Fruit fly (Drosophila melanogaster) whole organism, embryonic: ENCODE results near the gene mio.

Experiments
- CG12391 ChIP-seq: fragments of 200-800 bp; sonication (Bioruptor generic); optimal IDR thresholded peaks from 3 replicates; lab custom pipeline; 2018; ENCODE audit warnings: missing biosample characterization, mild to moderate bottlenecking, missing genetic modification characterization, moderate library complexity
- CG12659 ChIP-seq: fragments of 200-800 bp; sonication (Bioruptor generic); optimal IDR thresholded peaks from 3 replicates; lab custom pipeline; 2017; ENCODE audit warnings: mild to moderate bottlenecking, missing biosample characterization, missing genetic modification reagents, missing genetic modification characterization
- CG13424 ChIP-seq: fragments of 200-800 bp; sonication (Bioruptor generic); optimal IDR thresholded peaks from 2 replicates; lab custom pipeline; 2019; ENCODE audit warnings: missing biosample characterization, mild to moderate bottlenecking, missing genetic modification characterization, moderate library complexity
- CG13624 ChIP-seq: fragments of 200-800 bp; sonication (Bioruptor generic); optimal IDR thresholded peaks from 2 replicates; lab custom pipeline; 2016; ENCODE audit warnings: missing biosample characterization, missing genetic modification characterization
- CG14014 ChIP-seq: fragments of 200-800 bp; sonication (Bioruptor generic); IDR thresholded peaks from 2 replicates; pipeline ENCODE4 v1.3.6; 2022; ENCODE audit warnings: missing biosample characterization, missing genetic modification characterization
- CG14050 ChIP-seq: fragments of 200-800 bp; sonication (Bioruptor generic); IDR thresholded peaks from 3 replicates; pipeline ENCODE4 v1.3.6; 2022; ENCODE audit warnings: missing biosample characterization, missing genetic modification characterization
- CG15011 ChIP-seq: fragments of 200-800 bp; sonication (Bioruptor generic); optimal IDR thresholded peaks from 3 replicates; lab custom pipeline; 2018; ENCODE audit warnings: missing biosample characterization, mild to moderate bottlenecking, missing genetic modification characterization
- CG16815 ChIP-seq: fragments of 200-800 bp; sonication (Bioruptor generic); optimal IDR thresholded peaks from 3 replicates; lab custom pipeline; 2017; ENCODE audit warnings: missing biosample characterization, mild to moderate bottlenecking, missing genetic modification characterization
- CG17385 ChIP-seq: fragments of 200-800 bp; sonication (Bioruptor generic); optimal IDR thresholded peaks from 3 replicates; lab custom pipeline; 2018; ENCODE audit warnings: missing biosample characterization, mild to moderate bottlenecking, missing genetic modification characterization
- CG17829 ChIP-seq: fragments of 200-800 bp; optimal IDR thresholded peaks from 2 replicates; lab custom pipeline; 2019; ENCODE audit warnings: missing biosample characterization, mild to moderate bottlenecking, missing genetic modification characterization, moderate library complexity
- CG18262 ChIP-seq: fragments of 200-800 bp; optimal IDR thresholded peaks from 3 replicates; lab custom pipeline; 2019; ENCODE audit warnings: missing biosample characterization, mild to moderate bottlenecking, missing genetic modification characterization, moderate library complexity
- CG2129 ChIP-seq: fragments of 200-800 bp; sonication (Bioruptor generic); IDR thresholded peaks from 2 replicates; pipeline ENCODE4 v1.3.6; 2022; ENCODE audit warnings: missing biosample characterization, missing genetic modification characterization; ENCODE audit not compliant: partially characterized antibody
- CG2678 ChIP-seq: fragments of 200-800 bp; sonication (Bioruptor generic); optimal IDR thresholded peaks from 3 replicates; lab custom pipeline; 2019; ENCODE audit warnings: missing biosample characterization, mild to moderate bottlenecking, missing genetic modification characterization, moderate library complexity
- CG2875 ChIP-seq: fragments of 200-800 bp; sonication (Bioruptor generic); optimal IDR thresholded peaks from 2 replicates; lab custom pipeline; 2017; ENCODE audit warnings: missing biosample characterization, mild to moderate bottlenecking, missing genetic modification characterization, missing genetic modification reagents
- CG32532 ChIP-seq: fragments of 200-800 bp; sonication (Bioruptor generic); IDR thresholded peaks from 2 replicates; pipeline ENCODE4 v1.3.6; 2022; ENCODE audit warnings: missing biosample characterization, missing genetic modification characterization
- CG3726 ChIP-seq: fragments of 200-800 bp; sonication (Bioruptor generic); IDR thresholded peaks from 3 replicates; pipeline ENCODE4, ENCODE4 v1.3.6; 2022; ENCODE audit warnings: missing biosample characterization, missing genetic modification characterization
- CG3838 ChIP-seq: fragments of 200-800 bp; sonication (Bioruptor generic); optimal IDR thresholded peaks from 3 replicates; lab custom pipeline; 2016; ENCODE audit warnings: missing biosample characterization, missing genetic modification characterization
- CG4282 ChIP-seq: fragments of 200-800 bp; sonication (Bioruptor generic); optimal IDR thresholded peaks from 2 replicates; lab custom pipeline; 2016; ENCODE audit warnings: missing biosample characterization, missing genetic modification characterization
- CG4360 ChIP-seq: fragments of 200-800 bp; sonication (Bioruptor generic); IDR thresholded peaks from 2 replicates; pipeline ENCODE4 v1.3.6; 2022; ENCODE audit warnings: missing biosample characterization, missing genetic modification characterization
- CG4707 ChIP-seq: fragments of 200-800 bp; sonication (Bioruptor generic); optimal IDR thresholded peaks from 2 replicates; lab custom pipeline; 2018; ENCODE audit warnings: missing biosample characterization, mild to moderate bottlenecking, missing genetic modification characterization, moderate library complexity
- CG4820 ChIP-seq: fragments of 200-800 bp; sonication (Bioruptor generic); optimal IDR thresholded peaks from 3 replicates; lab custom pipeline; 2016; ENCODE audit warnings: missing biosample characterization, missing genetic modification characterization
- CG7357 ChIP-seq: fragments of 200-800 bp; sonication (Bioruptor generic); IDR thresholded peaks from 3 replicates; pipeline ENCODE4 v1.3.6; 2022; ENCODE audit warnings: missing biosample characterization, missing genetic modification characterization
- CG7372 ChIP-seq: fragments of 200-800 bp; sonication (Bioruptor generic); IDR thresholded peaks from 2 replicates; pipeline ENCODE4 v1.3.6; 2022; ENCODE audit warnings: missing biosample characterization, missing genetic modification characterization
- CG7928 ChIP-seq: fragments of 200-800 bp; sonication (Bioruptor generic); optimal IDR thresholded peaks from 2 replicates; lab custom pipeline; 2017; ENCODE audit warnings: missing biosample characterization, mild to moderate bottlenecking, missing genetic modification characterization
- Camta ChIP-seq: fragments of 200-800 bp; sonication (Bioruptor generic); optimal IDR thresholded peaks from 2 replicates; lab custom pipeline; 2016; ENCODE audit warnings: missing biosample characterization, missing genetic modification characterization
- Dad ChIP-seq: fragments of 200-800 bp; sonication (Bioruptor generic); optimal IDR thresholded peaks from 3 replicates; lab custom pipeline; 2016; ENCODE audit warnings: missing biosample characterization, missing genetic modification characterization
- E2f1 ChIP-seq: fragments of 200-800 bp; sonication (Bioruptor generic); IDR thresholded peaks from 2 replicates; pipeline ENCODE4 v1.3.6; 2022; ENCODE audit warnings: missing biosample characterization, missing genetic modification characterization
- Elba2 ChIP-seq: fragments of 200-800 bp; sonication (Bioruptor generic); optimal IDR thresholded peaks from 3 replicates; lab custom pipeline; 2016; ENCODE audit warnings: missing biosample characterization, missing genetic modification characterization
- Fer3 ChIP-seq: fragments of 200-800 bp; sonication (Bioruptor generic); optimal IDR thresholded peaks from 2 replicates; lab custom pipeline; 2018; ENCODE audit warnings: missing biosample characterization, mild to moderate bottlenecking, missing genetic modification characterization, moderate library complexity
- HLHmδ ChIP-seq: fragments of 200-800 bp; sonication (Bioruptor generic); optimal IDR thresholded peaks from 2 replicates; lab custom pipeline; 2018; ENCODE audit warnings: missing biosample characterization, mild to moderate bottlenecking, missing genetic modification characterization, moderate library complexity
- HmgZ ChIP-seq: fragments of 200-800 bp; sonication (Bioruptor generic); optimal IDR thresholded peaks from 2 replicates; lab custom pipeline; 2018; ENCODE audit warnings: missing biosample characterization, mild to moderate bottlenecking, missing genetic modification characterization
- Hr51 ChIP-seq, 2 experiments: fragments of 200-800 bp; sonication (Bioruptor generic); optimal IDR thresholded peaks; 2 replicates in 1 of 2; 3 replicates in 1 of 2; lab custom pipeline; 2016 to 2018; ENCODE audit warnings: missing biosample characterization in 2 of 2, missing genetic modification characterization in 2 of 2, mild to moderate bottlenecking in 1 of 2, moderate library complexity in 1 of 2
- Lpt ChIP-seq: fragments of >200 bp; optimal IDR thresholded peaks from 2 replicates; lab custom pipeline; 2018; ENCODE audit warnings: missing biosample characterization, missing genetic modification characterization
- Rx ChIP-seq: fragments of 200-800 bp; sonication (Bioruptor generic); IDR thresholded peaks from 2 replicates; pipeline ENCODE4 v1.3.6; 2022; ENCODE audit warnings: missing biosample characterization, missing genetic modification characterization
- Scr ChIP-seq: fragments of 200-800 bp; sonication (Bioruptor generic); IDR thresholded peaks from 2 replicates; pipeline ENCODE4 v1.3.6; 2022; ENCODE audit warnings: missing biosample characterization, missing genetic modification characterization; ENCODE audit not compliant: partially characterized antibody
- ase ChIP-seq: fragments of 200-800 bp; sonication (Bioruptor generic); IDR thresholded peaks from 3 replicates; pipeline ENCODE4 v1.3.6; 2022; ENCODE audit warnings: missing biosample characterization, missing genetic modification characterization
- chinmo ChIP-seq: fragments of 200-800 bp; sonication (Bioruptor generic); IDR thresholded peaks from 4 replicates; pipeline ENCODE4 v1.3.6; 2022; ENCODE audit warnings: missing biosample characterization, missing genetic modification characterization; ENCODE audit not compliant: partially characterized antibody
- croc ChIP-seq: fragments of 200-800 bp; sonication (Bioruptor generic); conservative IDR thresholded peaks from 3 replicates; pipeline ENCODE4 v1.3.6; 2022; ENCODE audit warnings: missing biosample characterization, missing genetic modification characterization
- esg ChIP-seq: fragments of 200-800 bp; sonication (Bioruptor generic); conservative IDR thresholded peaks from 2 replicates; pipeline ENCODE4 v1.3.6; 2022; ENCODE audit warnings: missing biosample characterization, missing genetic modification characterization
- hbn ChIP-seq: fragments of 200-800 bp; sonication (Bioruptor generic); IDR thresholded peaks from 2 replicates; pipeline ENCODE4 v1.3.6; 2022; ENCODE audit warnings: missing biosample characterization, missing genetic modification characterization; ENCODE audit not compliant: partially characterized antibody
- mld ChIP-seq: fragments of 200-800 bp; sonication (Bioruptor generic); IDR thresholded peaks from 3 replicates; pipeline ENCODE4 v1.3.6; 2022; ENCODE audit warnings: missing biosample characterization, missing genetic modification characterization; ENCODE audit not compliant: partially characterized antibody
- prd ChIP-seq, 3 experiments: fragments of >200 bp in 2 of 3; fragments of 200-800 bp in 1 of 3; sonication (Bioruptor generic) in 1 of 3; optimal IDR thresholded peaks in 2 of 3; IDR thresholded peaks in 1 of 3; 2 replicates in 2 of 3; 3 replicates in 1 of 3; pipeline versions ENCODE4 v1.3.6 to Lab custom; 2017 to 2022; ENCODE audit warnings: missing biosample characterization in 1 of 3, missing genetic modification characterization in 1 of 3
- sc ChIP-seq, 3 experiments: fragments of >200 bp in 2 of 3; fragments of 200-800 bp in 1 of 3; sonication (Bioruptor generic) in 1 of 3; optimal IDR thresholded peaks; 2 replicates in 2 of 3; 3 replicates in 1 of 3; lab custom pipeline; 2017; ENCODE audit warnings: mild to moderate bottlenecking in 1 of 3, missing biosample characterization in 1 of 3, missing genetic modification characterization in 1 of 3, missing genetic modification reagents in 1 of 3
- sens ChIP-seq: fragments of 200-800 bp; sonication (Bioruptor generic); peaks from one replicate; lab custom pipeline; 2016; ENCODE audit warnings: missing biosample characterization, missing genetic modification characterization
- twi ChIP-seq: fragments of 200-800 bp; optimal IDR thresholded peaks from 2 replicates; lab custom pipeline; 2019; ENCODE audit warnings: missing biosample characterization, mild to moderate bottlenecking, missing genetic modification characterization, moderate library complexity
- usp ChIP-seq: fragments of >200 bp; optimal IDR thresholded peaks from 2 replicates; lab custom pipeline; 2017; ENCODE audit warnings: missing biosample characterization, missing genetic modification characterization
- zfh2 ChIP-seq: fragments of 200-800 bp; sonication (Bioruptor generic); optimal IDR thresholded peaks from 2 replicates; lab custom pipeline; 2016; ENCODE audit warnings: missing biosample characterization, missing genetic modification characterization

Gene mio

DNA sequence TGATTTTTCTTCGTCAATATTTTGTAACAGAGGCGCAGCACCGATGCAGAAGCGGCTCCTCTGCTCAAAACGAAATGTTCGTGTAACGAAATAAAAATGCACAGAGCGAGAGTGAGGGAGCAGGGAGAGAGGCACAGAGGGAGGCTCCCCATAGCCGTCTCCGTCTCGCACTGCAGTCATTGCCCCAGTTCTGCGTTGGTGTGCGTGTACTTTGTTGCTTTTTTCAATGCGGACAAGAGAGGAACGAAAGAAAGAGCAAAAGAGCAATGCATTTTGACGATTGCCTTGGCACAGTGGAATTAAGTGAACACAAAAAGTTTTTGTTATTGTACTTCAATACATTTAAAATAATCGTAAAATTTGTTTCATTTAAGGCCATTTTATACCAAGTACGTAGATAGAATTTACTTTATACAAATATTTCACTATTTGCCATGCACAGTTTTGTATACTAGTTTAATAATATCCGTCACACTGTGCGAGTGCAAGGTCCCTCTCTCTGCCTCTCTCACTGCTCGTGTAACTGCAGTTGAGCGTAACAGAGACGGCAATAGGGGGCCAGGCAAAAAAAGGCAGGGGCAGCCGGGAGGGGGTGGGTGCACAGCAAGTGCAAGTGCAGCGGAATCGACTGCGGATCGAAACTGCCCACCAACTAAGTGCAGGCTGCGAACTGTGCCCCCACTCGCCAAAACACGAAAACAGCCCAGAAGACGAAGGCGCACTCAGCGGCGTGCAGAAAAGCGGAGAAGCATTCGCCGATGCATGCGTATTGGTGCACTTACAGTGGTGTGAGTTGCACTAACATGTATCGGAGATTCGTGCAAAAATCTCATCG, 14.9 kb upstream of the mio start (continued):
- TF ChIP-seq ase (GFP tag; lab: Robert Waterston, UW) (peak; percentile 99), CG16815 (GFP tag; lab: Kevin White, UChicago) (peak; percentile 98), Elba2 (GFP tag; lab: Kevin White, UChicago) (peak; percentile 97), chinmo (GFP tag; lab: Robert Waterston, UW) (peak; percentile 73; the same call in 1 of the 4 replicates), CG4360 (peak; percentile 93), CG7372 (GFP tag; lab: Robert Waterston, UW) (peak; percentile 96), CG7357 (GFP tag; lab: Robert Waterston, UW) (peak; percentile 94), CG13624 (GFP tag; lab: Kevin White, UChicago) (peak; percentile 94), HmgZ (tag; lab: Kevin White, UChicago) (peak; percentile 96), usp (no peak), CG4707 (GFP tag; lab: Kevin White, UChicago) (peak; percentile 98), Rx (GFP tag; lab: Robert Waterston, UW) (peak; percentile 98), hbn (GFP tag; lab: Robert Waterston, UW) (peak; percentile 30), CG32532 (GFP tag; lab: Robert Waterston, UW) (peak; percentile 85), CG18262 (tag; lab: Kevin White, UChicago) (peak; percentile 100), Camta (GFP tag; lab: Kevin White, UChicago) (peak; percentile 99), sc (optimal IDR thresholded peaks at IDR 0.05; lab: Kevin White, UChicago) (no peak), sc (GFP tag; optimal IDR thresholded peaks at IDR 0.05; lab: Kevin White, UChicago) (peak; percentile 100), twi (peak; percentile 97), CG17385 (GFP tag; lab: Kevin White, UChicago) (peak; percentile 97), zfh2 (GFP tag; lab: Kevin White, UChicago) (no peak), CG4282 (peak; percentile 99), CG2129 (GFP tag; lab: Robert Waterston, UW) (0 out of 2 replicates have a peak, but pooled peaks have one; percentile 33), CG12391 (peak; percentile 100), CG15011 (GFP tag; lab: Kevin White, UChicago) (peak; percentile 95), CG4820 (GFP tag; lab: Kevin White, UChicago) (peak; percentile 99), Scr (GFP tag; lab: Robert Waterston, UW) (peak; percentile 55; the same call in 1 of the 2 replicates), HLHmδ (GFP tag; lab: Kevin White, UChicago) (peak; percentile 45), CG2678 (peak; percentile 98), mld (peak; percentile 72; the same call in 2 of the 3 replicates), CG3726 (GFP tag; lab: Robert Waterston, UW) (peak; percentile 98), CG14050 (peak; percentile 98), CG2875 (peak; percentile 100), prd (optimal IDR thresholded peaks at IDR 0.05; lab: Kevin White, UChicago) (no peak), prd (GFP tag; IDR thresholded peaks at IDR 0.05; lab: Robert Waterston, UW) (peak; percentile 99), esg (peak; percentile 98), CG12659 (peak; percentile 97), Fer3 (tag; lab: Kevin White, UChicago) (peak; percentile 94), Lpt (GFP tag; lab: Kevin White, UChicago) (no peak), croc (peak; percentile 100), CG7928 (GFP tag; lab: Kevin White, UChicago) (peak; percentile 44), E2f1 (GFP tag; lab: Robert Waterston, UW) (peak; percentile 99), Hr51 (GFP tag; optimal IDR thresholded peaks at IDR 0.05; lab: Kevin White, UChicago) (peak; percentile 95 to 99), CG13424 (tag; lab: Kevin White, UChicago) (peak; percentile 99), CG17829 (tag; lab: Kevin White, UChicago) (peak; percentile 100), sens (GFP tag; lab: Kevin White, UChicago) (peak; percentile 100), CG14014 (GFP tag; lab: Robert Waterston, UW) (peak; percentile 96), Dad (GFP tag; lab: Kevin White, UChicago) (peak; percentile 97), CG3838 (GFP tag; lab: Kevin White, UChicago) (peak; percentile 93)
